Worm (Caenorhabditis elegans) whole organism, young adult: Measurements from ENCODE around the gene gst-6.

Experiments used
- C17E4.6 ChIP-seq: fragments of 200-800 bp; sonication (Bioruptor generic); IDR thresholded peaks from 2 replicates; pipeline ENCODE4 v1.3.6; 2022; ENCODE audit warnings: missing genetic modification reagents, missing genetic modification characterization, missing compliant biosample characterization
- Y53F4B.3 ChIP-seq: fragments of 200-800 bp; sonication (Bioruptor generic); IDR thresholded peaks from 2 replicates; pipeline ENCODE4 v1.3.6; 2022; ENCODE audit warnings: missing genetic modification reagents, missing genetic modification characterization, missing compliant biosample characterization
- egl-18 ChIP-seq: fragments of 200-800 bp; sonication (Bioruptor generic); IDR thresholded peaks from 2 replicates; pipeline ENCODE4 v1.3.6; 2022; ENCODE audit warnings: missing genetic modification reagents, missing genetic modification characterization, missing compliant biosample characterization
- ekl-4 ChIP-seq: fragments of 200-800 bp; sonication (Bioruptor generic); IDR thresholded peaks from 2 replicates; pipeline ENCODE4 v1.3.6; 2022; ENCODE audit warnings: missing genetic modification reagents, missing genetic modification characterization, missing compliant biosample characterization
- lsy-27 ChIP-seq: sonication (generic microtip); optimal IDR thresholded peaks from 2 replicates; lab custom pipeline; 2017; ENCODE audit warnings: missing genetic modification characterization, mild to moderate bottlenecking, missing compliant biosample characterization, antibody characterized with exemption, missing genotype, borderline replicate concordance; ENCODE audit not compliant: insufficient read depth
- mcd-1 ChIP-seq: fragments of 200-800 bp; sonication (Bioruptor generic); IDR thresholded peaks from 2 replicates; pipeline ENCODE4 v1.3.6; 2022; ENCODE audit warnings: missing genetic modification reagents, missing genetic modification characterization, missing compliant biosample characterization
- mxl-1 ChIP-seq: sonication (generic microtip); optimal IDR thresholded peaks from 2 replicates; lab custom pipeline; 2016; ENCODE audit warnings: missing genetic modification characterization, missing compliant biosample characterization
- nhr-90 ChIP-seq: sonication (generic microtip); optimal IDR thresholded peaks from 2 replicates; lab custom pipeline; 2016; ENCODE audit warnings: missing genotype, mild to moderate bottlenecking, missing genetic modification characterization, missing compliant biosample characterization
- snpc-1.1 ChIP-seq: sonication (generic microtip); optimal IDR thresholded peaks from 2 replicates; lab custom pipeline; 2017; ENCODE audit warnings: missing genetic modification characterization, mild to moderate bottlenecking, missing compliant biosample characterization, antibody characterized with exemption, moderate library complexity, missing genotype, missing genetic modification reagents; ENCODE audit not compliant: insufficient read depth
- snpc-4 ChIP-seq, 5 experiments: fragments of 150-350 bp in 1 of 5; sonication (generic microtip) in 4 of 5; optimal IDR thresholded peaks; 2 replicates each; lab custom pipeline; 2014 to 2018; ENCODE audit warnings: missing genetic modification characterization in 5 of 5, missing biosample characterization in 3 of 5, antibody characterized with exemption in 2 of 5, mild to moderate bottlenecking in 2 of 5, missing compliant biosample characterization in 2 of 5, missing genotype in 2 of 5, moderate library complexity in 2 of 5, missing genetic modification reagents in 1 of 5
- ztf-25 ChIP-seq: fragments of 200-800 bp; sonication (Bioruptor generic); IDR thresholded peaks from 2 replicates; pipeline ENCODE4 v1.3.6; 2022; ENCODE audit warnings: missing genetic modification reagents, missing genetic modification characterization, missing compliant biosample characterization

- TF ChIP-seq mxl-1 (tag; lab: Kevin White, UChicago), result no peak
- no peak for TF ChIP-seq C17E4.6 (GFP tag; lab: Robert Waterston, UW)
- no peak for TF ChIP-seq snpc-1.1 (tag; lab: Kevin White, UChicago)
- TF ChIP-seq ztf-25 (GFP tag; lab: Robert Waterston, UW), result no peak
- no peak for TF ChIP-seq egl-18 (GFP tag; lab: Robert Waterston, UW)
- TF ChIP-seq mcd-1 (GFP tag; lab: Robert Waterston, UW), result no peak
- no peak for TF ChIP-seq nhr-90 (tag; lab: Kevin White, UChicago)
- TF ChIP-seq ekl-4 (GFP tag; lab: Robert Waterston, UW), result no peak
- TF ChIP-seq snpc-4 (GFP tag; optimal IDR thresholded peaks at IDR 0.05; lab: Kevin White, UChicago), result no peak
- no peak for TF ChIP-seq snpc-4 (tag; optimal IDR thresholded peaks at IDR 0.05; lab: Kevin White, UChicago)
- no peak for TF ChIP-seq Y53F4B.3 (GFP tag; lab: Robert Waterston, UW)
- no peak for TF ChIP-seq lsy-27 (tag; lab: Kevin White, UChicago)
Measured at ce11 chrII:4882498-4882897, 2.8 kb downstream of the gst-6 start.
